Fruit fly (Drosophila melanogaster) whole organism, adult: Measurements from ENCODE around the gene Or92a.
A peak's percentile ranks its signal among the peaks of the same experiment; 100 is the strongest.

Source experiments
- CG11617 ChIP-seq: fragments of 200-800 bp; sonication (Bioruptor generic); optimal IDR thresholded peaks from 2 replicates; lab custom pipeline; 2017; ENCODE audit warnings: mild to moderate bottlenecking, missing biosample characterization, missing genetic modification reagents, missing genetic modification characterization
- CG12768 ChIP-seq: fragments of 200-800 bp; sonication (Bioruptor generic); optimal IDR thresholded peaks from 2 replicates; lab custom pipeline; 2017; ENCODE audit warnings: missing biosample characterization, missing genetic modification characterization, mild to moderate bottlenecking, moderate library complexity, missing genetic modification reagents
- CG14711 ChIP-seq: fragments of 200-800 bp; sonication (Bioruptor generic); optimal IDR thresholded peaks from 2 replicates; lab custom pipeline; 2018; ENCODE audit warnings: missing biosample characterization, mild to moderate bottlenecking, missing genetic modification characterization, moderate library complexity
- CG1620 ChIP-seq: fragments of 200-800 bp; sonication (Bioruptor generic); optimal IDR thresholded peaks from 2 replicates; lab custom pipeline; 2016; ENCODE audit warnings: missing biosample characterization, missing genetic modification characterization
- CG33017 ChIP-seq: fragments of 200-800 bp; sonication (Bioruptor generic); optimal IDR thresholded peaks from 2 replicates; lab custom pipeline; 2018; ENCODE audit warnings: missing biosample characterization, mild to moderate bottlenecking, missing genetic modification characterization, moderate library complexity
- CG5204 ChIP-seq: fragments of 200-800 bp; sonication (Bioruptor generic); optimal IDR thresholded peaks from 2 replicates; lab custom pipeline; 2016; ENCODE audit warnings: missing biosample characterization, missing genetic modification characterization
- CG7045 ChIP-seq: fragments of 200-800 bp; sonication (Bioruptor generic); optimal IDR thresholded peaks from 2 replicates; lab custom pipeline; 2017; ENCODE audit warnings: missing biosample characterization, mild to moderate bottlenecking, missing genetic modification characterization
- CG7101 ChIP-seq: fragments of 200-800 bp; sonication (Bioruptor generic); optimal IDR thresholded peaks from 2 replicates; lab custom pipeline; 2018; ENCODE audit warnings: missing biosample characterization, mild to moderate bottlenecking, missing genetic modification characterization, moderate library complexity
- Clk ChIP-seq: fragments of 200-800 bp; sonication (Bioruptor generic); optimal IDR thresholded peaks from 2 replicates; lab custom pipeline; 2017; ENCODE audit warnings: missing biosample characterization, missing genetic modification characterization
- Crg-1 ChIP-seq: fragments of 200-800 bp; sonication (Bioruptor generic); optimal IDR thresholded peaks from 2 replicates; lab custom pipeline; 2016; ENCODE audit warnings: missing biosample characterization, missing genetic modification characterization
- Hr96 ChIP-seq: fragments of 200-800 bp; sonication (Bioruptor generic); optimal IDR thresholded peaks from 2 replicates; lab custom pipeline; 2016; ENCODE audit warnings: missing biosample characterization, missing genetic modification characterization
- Mnt ChIP-seq: fragments of 200-800 bp; sonication (Bioruptor generic); optimal IDR thresholded peaks from 2 replicates; lab custom pipeline; 2016; ENCODE audit warnings: missing biosample characterization, mild to moderate bottlenecking, missing genetic modification characterization
- bab1 ChIP-seq: fragments of 200-800 bp; sonication (Bioruptor generic); optimal IDR thresholded peaks from 3 replicates; lab custom pipeline; 2019; ENCODE audit warnings: missing biosample characterization, mild to moderate bottlenecking, missing genetic modification characterization, moderate library complexity
- cic ChIP-seq: fragments of 200-800 bp; sonication (Bioruptor generic); optimal IDR thresholded peaks from 2 replicates; lab custom pipeline; 2017; ENCODE audit warnings: missing biosample characterization, mild to moderate bottlenecking, missing genetic modification characterization, moderate library complexity
- cnc ChIP-seq, 2 experiments: fragments of >200 bp; optimal IDR thresholded peaks; 2 replicates each; lab custom pipeline; 2017
- kay ChIP-seq: fragments of 200-800 bp; sonication (Bioruptor generic); peaks from one replicate; lab custom pipeline; 2016; ENCODE audit warnings: missing biosample characterization, missing genetic modification characterization, borderline replicate concordance
- ovo ChIP-seq: fragments of 200-800 bp; sonication (Bioruptor generic); optimal IDR thresholded peaks from 2 replicates; lab custom pipeline; 2016; ENCODE audit warnings: missing biosample characterization, missing genetic modification characterization
- pad ChIP-seq: fragments of 200-800 bp; sonication (Bioruptor generic); optimal IDR thresholded peaks from 3 replicates; lab custom pipeline; 2017; ENCODE audit warnings: missing biosample characterization, missing genetic modification characterization, mild to moderate bottlenecking, moderate library complexity, missing genetic modification reagents
- tj ChIP-seq: fragments of 200-800 bp; sonication (Bioruptor generic); optimal IDR thresholded peaks from 3 replicates; lab custom pipeline; 2017; ENCODE audit warnings: missing biosample characterization, mild to moderate bottlenecking, missing genetic modification characterization, moderate library complexity
- toe ChIP-seq: fragments of 200-800 bp; sonication (Bioruptor generic); optimal IDR thresholded peaks from 2 replicates; lab custom pipeline; 2016; ENCODE audit warnings: missing biosample characterization, missing genetic modification characterization

Gene Or92a

DNA sequence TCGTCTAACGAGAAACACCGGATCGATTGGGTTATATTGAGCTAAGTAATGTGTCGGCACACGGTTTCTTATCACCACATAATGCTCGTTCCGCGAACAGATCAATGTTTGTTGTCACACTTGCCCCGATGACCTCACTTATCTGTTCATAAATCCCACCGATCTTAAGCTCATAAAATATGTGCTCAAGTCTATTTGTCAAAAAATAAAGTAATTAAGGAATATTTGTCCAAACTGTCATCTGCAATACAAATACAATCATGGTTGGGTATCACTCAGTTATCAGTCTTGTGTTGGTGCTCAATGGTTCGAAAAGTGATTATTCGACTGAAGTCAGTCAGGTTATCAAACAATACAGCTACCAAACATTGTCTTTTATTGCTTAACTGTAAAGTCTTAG lies 43.7 kb downstream of the Or92a start:
- TF ChIP-seq CG33017 (tag; lab: Kevin White, UChicago) (no peak), Clk (GFP tag; lab: Kevin White, UChicago) (no peak), ovo (GFP tag; lab: Kevin White, UChicago) (no peak), kay (GFP tag; lab: Kevin White, UChicago) (no peak), tj (GFP tag; lab: Kevin White, UChicago) (no peak), bab1 (GFP tag; lab: Kevin White, UChicago) (no peak), Hr96 (GFP tag; lab: Kevin White, UChicago) (no peak), Mnt (GFP tag; lab: Kevin White, UChicago) (no peak), CG1620 (GFP tag; lab: Kevin White, UChicago) (no peak), CG12768 (GFP tag; lab: Kevin White, UChicago) (no peak), cic (GFP tag; lab: Kevin White, UChicago) (no peak), cnc (optimal IDR thresholded peaks at IDR 0.05; lab: Kevin White, UChicago) (no peak), toe (no peak), CG11617 (GFP tag; lab: Kevin White, UChicago) (no peak), Crg-1 (no peak), CG7045 (GFP tag; lab: Kevin White, UChicago) (no peak)

DNA sequence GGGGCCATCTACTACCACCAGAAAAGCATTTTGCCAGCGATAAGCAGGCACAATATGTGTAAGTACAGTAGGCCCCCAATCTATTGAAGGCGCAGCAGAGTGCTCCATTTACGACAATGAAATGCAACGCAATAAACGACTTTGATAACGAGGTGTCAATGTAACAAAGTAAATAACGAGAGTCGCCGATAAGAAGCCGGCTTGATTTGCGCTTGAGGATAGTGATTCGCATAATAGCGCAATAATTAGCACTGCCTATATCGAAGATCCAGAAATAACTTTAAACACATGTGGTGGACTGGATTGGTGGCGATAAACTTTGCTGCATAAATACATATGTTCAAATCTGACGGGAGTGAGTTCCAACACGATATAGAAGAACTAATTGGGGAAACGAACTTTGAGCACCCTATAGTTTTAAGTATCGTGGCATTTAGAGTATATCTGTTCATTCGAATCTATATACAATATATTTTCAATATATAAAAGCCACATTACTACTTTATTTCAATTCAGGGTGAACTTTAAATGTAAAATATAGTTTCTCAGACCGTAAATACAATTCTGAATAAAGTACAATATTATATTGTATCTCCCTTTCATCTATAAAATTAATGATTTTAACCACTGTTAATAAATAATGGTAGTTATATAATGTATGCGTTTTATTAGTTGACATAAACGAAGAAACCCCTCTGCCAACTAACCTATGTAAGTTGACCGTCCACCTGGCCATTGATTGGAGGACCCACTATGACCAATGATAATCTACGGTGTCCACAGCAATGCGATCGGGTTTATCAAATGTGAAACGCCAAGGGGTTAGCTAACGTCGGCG lies 44.6 kb downstream of the Or92a start:
- TF ChIP-seq CG5204 (no peak), CG14711 (tag; lab: Kevin White, UChicago) (no peak), CG7045 (GFP tag; lab: Kevin White, UChicago) (peak; percentile 60), cnc (optimal IDR thresholded peaks at IDR 0.05; lab: Kevin White, UChicago) (no peak), CG11617 (GFP tag; lab: Kevin White, UChicago) (no peak), Crg-1 (no peak), Clk (GFP tag; lab: Kevin White, UChicago) (peak; percentile 63), tj (GFP tag; lab: Kevin White, UChicago) (no peak), CG33017 (tag; lab: Kevin White, UChicago) (peak; percentile 60), CG12768 (GFP tag; lab: Kevin White, UChicago) (peak; percentile 63), CG1620 (GFP tag; lab: Kevin White, UChicago) (no peak), Mnt (GFP tag; lab: Kevin White, UChicago) (peak; percentile 71), kay (GFP tag; lab: Kevin White, UChicago) (peak; percentile 64), toe (peak; percentile 36), Hr96 (GFP tag; lab: Kevin White, UChicago) (no peak), CG7101 (tag; lab: Kevin White, UChicago) (peak; percentile 24), cic (GFP tag; lab: Kevin White, UChicago) (peak; percentile 92), ovo (GFP tag; lab: Kevin White, UChicago) (peak; percentile 29), pad (GFP tag; lab: Kevin White, UChicago) (peak; percentile 7), bab1 (GFP tag; lab: Kevin White, UChicago) (no peak)

DNA sequence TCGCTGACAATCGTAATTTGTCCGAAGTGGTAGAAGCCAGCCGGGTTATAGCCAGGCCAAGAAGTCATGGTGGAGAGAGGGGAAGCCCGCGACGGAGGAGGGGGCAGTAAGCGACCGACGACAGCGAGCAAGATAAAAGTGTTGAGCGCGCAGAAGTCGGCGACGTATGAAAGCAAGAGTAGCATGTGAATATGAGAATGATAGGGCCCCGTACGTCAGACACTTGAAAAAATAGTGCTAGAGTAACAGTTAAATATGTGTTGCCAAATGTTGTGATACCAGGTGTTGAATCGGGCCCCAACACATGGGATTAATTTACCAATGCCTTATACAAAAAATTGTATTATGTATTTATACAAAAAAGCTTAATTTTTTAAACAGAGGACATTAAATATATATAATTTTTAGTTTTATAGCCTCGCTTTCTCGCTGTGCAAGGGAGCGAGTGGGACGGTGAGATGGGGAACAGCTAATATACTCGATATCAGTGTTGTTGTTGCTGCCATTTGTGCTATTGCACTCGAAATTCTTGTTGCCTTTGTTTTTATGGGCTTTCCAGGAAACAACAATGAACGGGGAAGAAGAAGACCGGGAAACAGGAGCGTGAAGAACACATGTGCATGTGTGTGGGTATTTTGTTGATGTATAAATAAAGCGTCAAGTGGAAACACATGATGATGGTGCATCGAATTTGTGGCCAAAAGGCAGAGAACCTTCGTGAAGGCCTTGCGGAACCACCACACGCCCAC lies 45.4 kb downstream of the Or92a start:
- TF ChIP-seq Clk (GFP tag; lab: Kevin White, UChicago) (peak; percentile 78), pad (GFP tag; lab: Kevin White, UChicago) (peak; percentile 80), kay (GFP tag; lab: Kevin White, UChicago) (peak; percentile 65), CG12768 (GFP tag; lab: Kevin White, UChicago) (peak; percentile 85), Hr96 (GFP tag; lab: Kevin White, UChicago) (peak; percentile 44), CG7101 (tag; lab: Kevin White, UChicago) (peak; percentile 86), CG1620 (GFP tag; lab: Kevin White, UChicago) (peak; percentile 79), toe (peak; percentile 63), tj (GFP tag; lab: Kevin White, UChicago) (peak; percentile 97), ovo (GFP tag; lab: Kevin White, UChicago) (peak; percentile 20), CG5204 (peak; percentile 77), cic (GFP tag; lab: Kevin White, UChicago) (peak; percentile 75), CG11617 (GFP tag; lab: Kevin White, UChicago) (peak; percentile 90), CG7045 (GFP tag; lab: Kevin White, UChicago) (peak; percentile 87), CG33017 (tag; lab: Kevin White, UChicago) (peak; percentile 91), CG14711 (tag; lab: Kevin White, UChicago) (peak; percentile 86), Crg-1 (no peak), cnc (optimal IDR thresholded peaks at IDR 0.05; lab: Kevin White, UChicago) (no peak), bab1 (GFP tag; lab: Kevin White, UChicago) (peak; percentile 85), Mnt (GFP tag; lab: Kevin White, UChicago) (peak; percentile 77)

DNA sequence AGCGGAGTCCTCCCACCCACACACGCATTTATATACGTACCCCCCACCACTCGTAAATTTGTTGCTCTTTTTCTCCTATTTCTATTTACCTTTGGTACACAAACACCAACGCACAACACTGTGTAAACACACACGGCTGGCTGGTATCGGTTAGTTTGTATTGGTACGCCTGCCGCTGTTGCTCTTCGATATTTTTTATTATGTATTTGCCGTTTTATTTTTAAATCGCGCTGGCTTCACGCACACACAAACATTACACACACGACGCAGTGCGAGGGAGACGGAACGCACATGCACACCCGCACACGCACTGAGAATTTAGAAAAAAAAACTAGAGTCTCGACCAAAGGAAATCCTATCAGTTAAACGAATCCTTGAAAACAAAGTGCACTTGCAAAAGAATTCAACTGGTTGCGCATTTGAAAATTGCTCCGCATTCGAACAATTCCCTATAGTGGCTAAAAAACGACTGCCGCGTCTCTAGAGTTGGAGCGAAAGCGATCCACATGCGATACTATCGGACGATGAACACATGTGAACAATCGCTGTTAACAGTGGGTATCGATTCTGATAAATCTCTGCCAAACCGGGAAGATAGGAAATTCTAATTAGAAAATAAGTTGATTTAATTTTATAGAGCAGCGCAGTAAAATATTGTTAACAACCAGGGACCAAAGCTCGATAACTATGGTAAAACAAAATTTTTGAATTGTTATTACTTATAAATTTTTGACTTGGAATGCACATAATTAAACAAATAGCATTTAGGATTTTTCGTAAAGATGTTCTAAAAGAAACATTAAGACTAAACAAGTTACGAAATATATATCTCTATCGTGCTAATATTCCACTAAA lies 46.3 kb downstream of the Or92a start:
- TF ChIP-seq Crg-1 (peak; percentile 87), CG5204 (no peak), Hr96 (GFP tag; lab: Kevin White, UChicago) (peak; percentile 64), CG11617 (GFP tag; lab: Kevin White, UChicago) (no peak), CG12768 (GFP tag; lab: Kevin White, UChicago) (peak; percentile 90), CG1620 (GFP tag; lab: Kevin White, UChicago) (no peak), CG14711 (tag; lab: Kevin White, UChicago) (peak; percentile 17), Mnt (GFP tag; lab: Kevin White, UChicago) (peak; percentile 84), cnc (optimal IDR thresholded peaks at IDR 0.05; lab: Kevin White, UChicago) (no peak), CG7045 (GFP tag; lab: Kevin White, UChicago) (peak; percentile 52), cic (GFP tag; lab: Kevin White, UChicago) (peak; percentile 73), CG33017 (tag; lab: Kevin White, UChicago) (peak; percentile 36), tj (GFP tag; lab: Kevin White, UChicago) (no peak), CG7101 (tag; lab: Kevin White, UChicago) (peak; percentile 75), toe (no peak), kay (GFP tag; lab: Kevin White, UChicago) (peak; percentile 73), ovo (GFP tag; lab: Kevin White, UChicago) (peak; percentile 72), Clk (GFP tag; lab: Kevin White, UChicago) (peak; percentile 23), pad (GFP tag; lab: Kevin White, UChicago) (peak; percentile 12), bab1 (GFP tag; lab: Kevin White, UChicago) (peak; percentile 36)
